Worm (Caenorhabditis elegans) whole organism, early embryonic: ENCODE measurements around the gene C01F6.14.

Source experiments
- ama-1 ChIP-seq: fragments of 150-350 bp; optimal IDR thresholded peaks from 2 replicates; lab custom pipeline; 2014
- flt-1 ChIP-seq: fragments of 200-800 bp; sonication (Bioruptor generic); IDR thresholded peaks from 2 replicates; pipeline ENCODE4 v1.3.6; 2022; ENCODE audit warnings: missing genetic modification characterization, missing compliant biosample characterization

DNA sequence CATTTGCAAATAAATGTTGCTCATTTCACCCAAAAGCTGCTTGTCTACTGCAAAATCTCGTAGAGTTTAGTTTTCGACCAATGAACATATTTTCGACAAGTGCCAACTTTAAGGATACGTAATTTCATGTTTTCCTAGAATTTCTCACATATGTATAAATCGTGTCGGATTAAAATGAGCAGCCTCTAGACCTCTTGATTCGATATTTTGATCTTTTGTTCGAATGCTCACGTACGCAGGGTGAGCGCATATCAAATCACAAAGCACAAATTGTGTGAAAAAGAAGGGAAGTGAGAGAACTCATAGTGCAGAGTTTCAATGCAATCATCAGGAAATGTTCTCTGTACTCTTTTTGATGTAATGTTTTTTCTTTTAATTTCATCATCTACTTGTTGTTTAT lies 40.4 kb downstream of the C01F6.14 start:
- no peak for TF ChIP-seq ama-1 (lab: Kevin White, UChicago)
- no peak for TF ChIP-seq flt-1 (GFP tag; lab: Robert Waterston, UW)
